Worm (Caenorhabditis elegans) whole organism, midembryonic: ENCODE results near the gene epg-5.

Experiments used
- flt-1 ChIP-seq: fragments of 200-800 bp; sonication (Bioruptor generic); IDR thresholded peaks from 2 replicates; pipeline ENCODE4 v1.3.6; 2022; ENCODE audit warnings: missing genetic modification characterization, missing compliant biosample characterization
- tab-1 ChIP-seq: fragments of 200-800 bp; sonication (Bioruptor generic); IDR thresholded peaks from 2 replicates; pipeline ENCODE4 v1.3.6; 2022; ENCODE audit warnings: missing genetic modification characterization, missing compliant biosample characterization

DNA sequence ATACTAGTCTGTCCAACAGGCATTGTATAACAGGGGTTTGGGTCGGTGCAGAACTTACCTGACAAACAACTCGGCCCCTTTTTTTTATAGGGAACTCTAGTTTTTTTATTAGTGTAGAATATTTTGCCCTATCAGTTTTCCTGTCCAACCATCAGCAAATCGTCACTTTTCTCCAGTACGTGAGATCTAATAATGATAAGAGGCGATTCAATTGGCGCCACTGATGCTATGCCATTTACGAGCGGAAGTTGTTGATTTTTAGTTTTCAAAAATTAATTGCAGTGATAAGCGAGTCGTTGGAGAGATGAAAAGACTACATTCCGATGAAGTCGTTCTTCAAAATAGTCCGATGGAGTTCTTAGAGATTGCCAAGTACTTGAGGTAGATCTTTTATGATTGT is 19.2 kb upstream of the epg-5 start:
- TF ChIP-seq tab-1 (GFP tag; lab: Robert Waterston, UW) (no peak), flt-1 (no peak)
